ENCODE assay signal across 5 worm cellular contexts in genomic region chrIII:11915666-11916065, ce11.
TF ChIP-seq lines count a peak whose summit lies in the region.

Gene ndab-1 (minus strand): TSS chrIII:11915712.
Gene npp-16 (plus strand): TSS chrIII:11915928.

TF ChIP-seq in whole organism, L1 larva, 84 proteins besides CTCF, POLR2A, EP300 and RAD21 (continues in another document):
- TF ChIP-seq nhr-19 (GFP tag; conservative IDR thresholded peaks at IDR 0.05; lab: Robert Waterston, UW): peak; percentile 38; the same call in 1 of the 2 replicates
- TF ChIP-seq elt-2 (tag; optimal IDR thresholded peaks at IDR 0.05; lab: Kevin White, UChicago): no peak
- no peak for TF ChIP-seq nhr-237 (tag; optimal IDR thresholded peaks at IDR 0.05; lab: Kevin White, UChicago)
- peak; percentile 96 for TF ChIP-seq F16B12.6 (tag; optimal IDR thresholded peaks at IDR 0.05; lab: Kevin White, UChicago)
- TF ChIP-seq mef-2 (tag; optimal IDR thresholded peaks at IDR 0.05; lab: Kevin White, UChicago): no peak
- TF ChIP-seq nhr-90 (tag; optimal IDR thresholded peaks at IDR 0.05; lab: Kevin White, UChicago; ENCODE audit: poor library complexity): peak; percentile 22
- TF ChIP-seq xbp-1 (tag; optimal IDR thresholded peaks at IDR 0.05; lab: Kevin White, UChicago): peak; percentile 28
- TF ChIP-seq zip-4 (GFP tag; optimal IDR thresholded peaks at IDR 0.05; lab: Kevin White, UChicago): no peak
- peak; percentile 33 for TF ChIP-seq tbx-2 (tag; optimal IDR thresholded peaks at IDR 0.05; lab: Kevin White, UChicago)
- peak; percentile 51 for TF ChIP-seq nhr-47 (tag; optimal IDR thresholded peaks at IDR 0.05; lab: Kevin White, UChicago)
- TF ChIP-seq ceh-82 (tag; optimal IDR thresholded peaks at IDR 0.05; lab: Kevin White, UChicago): peak in 2 of 3 experiments; percentile 17 to 38
- peak; percentile 16 for TF ChIP-seq sox-4 (tag; optimal IDR thresholded peaks at IDR 0.05; lab: Kevin White, UChicago)
- TF ChIP-seq unc-62 (GFP tag; optimal IDR thresholded peaks at IDR 0.05; lab: Kevin White, UChicago): no peak
- peak; percentile 38 to 51 for TF ChIP-seq lin-35 (GFP tag; optimal IDR thresholded peaks at IDR 0.05; lab: Kevin White, UChicago)
- no peak for TF ChIP-seq ces-1 (GFP tag; optimal IDR thresholded peaks at IDR 0.05; lab: Kevin White, UChicago)
- peak; percentile 75 for TF ChIP-seq unc-130 (tag; optimal IDR thresholded peaks at IDR 0.05; lab: Kevin White, UChicago)
- peak; percentile 39 for TF ChIP-seq ceh-8 (GFP tag; optimal IDR thresholded peaks at IDR 0.05; lab: Kevin White, UChicago)
- TF ChIP-seq dpl-1 (GFP tag; optimal IDR thresholded peaks at IDR 0.05; lab: Kevin White, UChicago): peak; percentile 31 to 63 (median 52)

TF ChIP-seq in whole organism, L3 larva, 47 proteins besides CTCF, POLR2A, EP300 and RAD21 (continues in another document):
- TF ChIP-seq ama-1 (optimal IDR thresholded peaks at IDR 0.05; lab: Kevin White, UChicago): no peak
- TF ChIP-seq sea-2 (GFP tag; optimal IDR thresholded peaks at IDR 0.05; lab: Kevin White, UChicago): no peak
- no peak for TF ChIP-seq nhr-43 (tag; optimal IDR thresholded peaks at IDR 0.05; lab: Kevin White, UChicago; ENCODE audit: poor library complexity, severe bottlenecking)
- no peak for TF ChIP-seq jun-1 (tag; optimal IDR thresholded peaks at IDR 0.05; lab: Kevin White, UChicago)
- no peak for TF ChIP-seq ceh-82 (tag; optimal IDR thresholded peaks at IDR 0.05; lab: Kevin White, UChicago)
- no peak for TF ChIP-seq aly-2 (tag; optimal IDR thresholded peaks at IDR 0.05; lab: Kevin White, UChicago)
- no peak for TF ChIP-seq elt-1 (tag; optimal IDR thresholded peaks at IDR 0.05; lab: Kevin White, UChicago)
- TF ChIP-seq pqm-1 (tag; optimal IDR thresholded peaks at IDR 0.05; lab: Kevin White, UChicago): no peak
- no peak for TF ChIP-seq ztf-4 (tag; optimal IDR thresholded peaks at IDR 0.05; lab: Kevin White, UChicago)
- TF ChIP-seq ceh-28 (tag; optimal IDR thresholded peaks at IDR 0.05; lab: Kevin White, UChicago): no peak
- TF ChIP-seq lin-15B (tag; optimal IDR thresholded peaks at IDR 0.05; lab: Kevin White, UChicago): peak; percentile 33
- peak; percentile 54 for TF ChIP-seq nfya-1 (tag; optimal IDR thresholded peaks at IDR 0.05; lab: Kevin White, UChicago; ENCODE audit: insufficient read depth)
- no peak for TF ChIP-seq eor-1 (tag; optimal IDR thresholded peaks at IDR 0.05; lab: Kevin White, UChicago)
- no peak for TF ChIP-seq unc-62 (GFP tag; optimal IDR thresholded peaks at IDR 0.05; lab: Kevin White, UChicago)
- no peak for TF ChIP-seq elt-2 (tag; optimal IDR thresholded peaks at IDR 0.05; lab: Kevin White, UChicago)
- no peak for TF ChIP-seq nhr-67 (tag; optimal IDR thresholded peaks at IDR 0.05; lab: Kevin White, UChicago)
- TF ChIP-seq egl-5 (tag; optimal IDR thresholded peaks at IDR 0.05; lab: Kevin White, UChicago): no peak
- TF ChIP-seq nhr-77 (tag; optimal IDR thresholded peaks at IDR 0.05; lab: Kevin White, UChicago): no peak
- TF ChIP-seq zag-1 (tag; optimal IDR thresholded peaks at IDR 0.05; lab: Kevin White, UChicago): no peak
- TF ChIP-seq egl-27 (tag; optimal IDR thresholded peaks at IDR 0.05; lab: Kevin White, UChicago): no peak

TF ChIP-seq in whole organism, early embryonic, 17 proteins besides CTCF, POLR2A, EP300 and RAD21:
- TF ChIP-seq flt-1 (GFP tag; IDR thresholded peaks at IDR 0.05; lab: Robert Waterston, UW): 0 out of 2 replicates have a peak, but pooled peaks have one; percentile 3
- TF ChIP-seq tra-4 (tag; optimal IDR thresholded peaks at IDR 0.05; lab: Kevin White, UChicago): no peak
- TF ChIP-seq hmg-4 (GFP tag; optimal IDR thresholded peaks at IDR 0.05; lab: Kevin White, UChicago): no peak
- no peak for TF ChIP-seq aly-1 (tag; optimal IDR thresholded peaks at IDR 0.05; lab: Kevin White, UChicago)
- TF ChIP-seq pes-1 (GFP tag; IDR thresholded peaks at IDR 0.05; lab: Robert Waterston, UW): 0 out of 2 replicates have a peak, but pooled peaks have one; percentile 16
- TF ChIP-seq F13C5.2 (tag; optimal IDR thresholded peaks at IDR 0.05; lab: Kevin White, UChicago): peak; percentile 48

TF ChIP-seq in whole organism, midembryonic, 9 proteins besides CTCF, POLR2A, EP300 and RAD21:
- TF ChIP-seq med-1 (GFP tag; optimal IDR thresholded peaks at IDR 0.05; lab: Kevin White, UChicago; ENCODE audit: insufficient read depth): no peak
- TF ChIP-seq T22C8.4 (GFP tag; IDR thresholded peaks at IDR 0.05; lab: Robert Waterston, UW): no peak
- TF ChIP-seq ztf-23 (GFP tag; IDR thresholded peaks at IDR 0.05; lab: Robert Waterston, UW): no peak
- TF ChIP-seq flt-1 (GFP tag; IDR thresholded peaks at IDR 0.05; lab: Robert Waterston, UW): 0 out of 2 replicates have a peak, but pooled peaks have one; percentile 36

TF ChIP-seq in whole organism, young adult, 124 proteins besides CTCF, POLR2A, EP300 and RAD21:
- TF ChIP-seq F33H1.4 (GFP tag; IDR thresholded peaks at IDR 0.05; lab: Robert Waterston, UW) (peak; percentile 40; the same call in 1 of the 2 replicates), snpc-3.4 (tag; optimal IDR thresholded peaks at IDR 0.05; lab: Kevin White, UChicago) (peak; percentile 6), hmg-1.2 (GFP tag; IDR thresholded peaks at IDR 0.05; lab: Robert Waterston, UW) (0 out of 2 replicates have a peak, but pooled peaks have one; percentile 3), nhr-90 (tag; optimal IDR thresholded peaks at IDR 0.05; lab: Kevin White, UChicago) (no peak), ztf-26 (tag; optimal IDR thresholded peaks at IDR 0.05; lab: Kevin White, UChicago) (no peak), hlh-26 (GFP tag; conservative IDR thresholded peaks at IDR 0.05; lab: Robert Waterston, UW) (no peak), attf-5 (GFP tag; optimal IDR thresholded peaks at IDR 0.05; lab: Kevin White, UChicago) (peak; percentile 2), B0019.2 (GFP tag; conservative IDR thresholded peaks at IDR 0.05; lab: Robert Waterston, UW) (no peak), madf-6 (GFP tag; IDR thresholded peaks at IDR 0.05; lab: Robert Waterston, UW) (peak; percentile 48; the same call in 1 of the 2 replicates), lin-54 (GFP tag; optimal IDR thresholded peaks at IDR 0.05; lab: Kevin White, UChicago) (peak; percentile 45), F37B4.10 (GFP tag; IDR thresholded peaks at IDR 0.05; lab: Robert Waterston, UW) (no peak), cebp-1 (GFP tag; IDR thresholded peaks at IDR 0.05; lab: Robert Waterston, UW) (no peak), cebp-1 (tag; optimal IDR thresholded peaks at IDR 0.05; lab: Kevin White, UChicago) (peak; percentile 34), let-607 (tag; optimal IDR thresholded peaks at IDR 0.05; lab: Kevin White, UChicago) (peak in 1 of 2 experiments; percentile 17), madf-10 (tag; optimal IDR thresholded peaks at IDR 0.05; lab: Kevin White, UChicago) (no peak), ZK185.1 (tag; optimal IDR thresholded peaks at IDR 0.05; lab: Kevin White, UChicago; ENCODE audit: poor library complexity, severe bottlenecking) (no peak)

Comparison
In these comparisons a context has a peak if more than half of its experiments do, and no peak if none do; other contexts are left out.
1. Of the 8 proteins assayed by ChIP-seq in both whole organism, young adult and whole organism, L1 larva: peak only in whole organism, young adult: none; only in whole organism, L1 larva: dpl-1, efl-1, lin-35, nhr-90, snpc-4 and unc-130; in both: none; in neither: 2.